In the genomic region with DNA sequence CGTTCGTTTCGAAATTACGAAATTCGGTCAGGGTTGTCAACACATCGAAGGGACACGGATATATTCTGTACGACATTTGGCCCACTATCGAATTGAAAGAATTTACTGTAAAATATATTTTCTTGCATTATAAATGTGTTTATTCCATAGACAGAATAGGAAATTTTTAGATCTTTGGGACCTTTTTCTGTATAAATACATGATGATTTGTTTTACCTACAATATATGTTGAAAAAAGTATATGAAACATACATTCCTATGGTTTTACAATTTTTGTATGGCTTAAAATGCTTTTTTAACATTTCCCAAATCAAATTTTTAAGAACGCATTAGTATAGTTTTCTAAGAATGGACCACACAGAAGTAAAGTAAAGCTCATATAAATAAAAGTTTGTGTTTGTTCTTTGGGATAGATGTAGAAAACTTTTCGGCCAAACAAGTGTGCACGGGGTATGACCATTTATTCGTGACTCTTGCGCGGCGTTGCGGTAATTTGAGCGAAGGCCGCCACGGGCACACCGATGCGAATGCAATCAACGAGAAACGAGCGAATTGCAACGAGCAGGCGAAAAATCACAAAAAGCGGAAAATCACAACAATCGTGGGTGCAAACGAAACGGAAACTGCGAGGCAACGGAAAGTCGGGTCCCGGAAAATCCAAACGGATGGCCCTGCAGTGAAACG, we compare ENCODE assay signal across 5 fruit fly cellular contexts.
TF ChIP-seq lines count a peak whose summit lies in the region.

A gene (minus strand): TSS at position 177 of the 684 bp plus-strand sequence.
A gene (minus strand): TSS at position 177 of the 684 bp plus-strand sequence.
A gene (plus strand): TSS at position 540 of the 684 bp plus-strand sequence.

- TF ChIP-seq CTCF in whole organism, embryonic (GFP tag; optimal IDR thresholded peaks at IDR 0.05; lab: Kevin White, UChicago): peak; percentile 42

TF ChIP-seq in whole organism, adult, 20 proteins besides CTCF, POLR2A, EP300 and RAD21 (continues in another document):
- no peak for TF ChIP-seq CG7101 (tag; optimal IDR thresholded peaks at IDR 0.05; lab: Kevin White, UChicago)
- peak; percentile 14 for TF ChIP-seq cic (GFP tag; optimal IDR thresholded peaks at IDR 0.05; lab: Kevin White, UChicago)
- peak; percentile 5 for TF ChIP-seq bab1 (GFP tag; optimal IDR thresholded peaks at IDR 0.05; lab: Kevin White, UChicago)
- TF ChIP-seq Mnt (GFP tag; optimal IDR thresholded peaks at IDR 0.05; lab: Kevin White, UChicago): peak; percentile 56
- TF ChIP-seq Hr96 (GFP tag; optimal IDR thresholded peaks at IDR 0.05; lab: Kevin White, UChicago): peak; percentile 52
- TF ChIP-seq CG12768 (GFP tag; optimal IDR thresholded peaks at IDR 0.05; lab: Kevin White, UChicago): no peak
- TF ChIP-seq tj (GFP tag; optimal IDR thresholded peaks at IDR 0.05; lab: Kevin White, UChicago): peak; percentile 17
- no peak for TF ChIP-seq CG33017 (tag; optimal IDR thresholded peaks at IDR 0.05; lab: Kevin White, UChicago)
- no peak for TF ChIP-seq CG7045 (GFP tag; optimal IDR thresholded peaks at IDR 0.05; lab: Kevin White, UChicago)
- no peak for TF ChIP-seq Crg-1 (GFP tag; optimal IDR thresholded peaks at IDR 0.05; lab: Kevin White, UChicago)
- TF ChIP-seq ovo (GFP tag; optimal IDR thresholded peaks at IDR 0.05; lab: Kevin White, UChicago): no peak
- TF ChIP-seq toe (GFP tag; optimal IDR thresholded peaks at IDR 0.05; lab: Kevin White, UChicago): peak; percentile 27
- no peak for TF ChIP-seq CG1620 (GFP tag; optimal IDR thresholded peaks at IDR 0.05; lab: Kevin White, UChicago)
- TF ChIP-seq cnc (optimal IDR thresholded peaks at IDR 0.05; lab: Kevin White, UChicago): no peak
- TF ChIP-seq CG14711 (tag; optimal IDR thresholded peaks at IDR 0.05; lab: Kevin White, UChicago): peak; percentile 84
- no peak for TF ChIP-seq kay (GFP tag; lab: Kevin White, UChicago; ENCODE audit: borderline replicate concordance)
- no peak for TF ChIP-seq Clk (GFP tag; optimal IDR thresholded peaks at IDR 0.05; lab: Kevin White, UChicago)

TF ChIP-seq in whole organism, embryonic, 481 proteins besides CTCF, POLR2A, EP300 and RAD21 (continues in another document):
- TF ChIP-seq CG9727 (GFP tag; optimal IDR thresholded peaks at IDR 0.05; lab: Kevin White, UChicago) (peak; percentile 32), CG16813 (GFP tag; IDR thresholded peaks at IDR 0.05; lab: Robert Waterston, UW; ENCODE audit: partially characterized antibody) (peak; percentile 33; the same call in 1 of the 3 replicates), ems (GFP tag; optimal IDR thresholded peaks at IDR 0.05; lab: Kevin White, UChicago) (no peak), CG6272 (GFP tag; IDR thresholded peaks at IDR 0.05; lab: Robert Waterston, UW) (no peak; the same call in 1 of the 2 replicates), tup (GFP tag; optimal IDR thresholded peaks at IDR 0.05; lab: Kevin White, UChicago) (no peak), CG14667 (GFP tag; IDR thresholded peaks at IDR 0.05; lab: Robert Waterston, UW) (no peak), row (GFP tag; IDR thresholded peaks at IDR 0.05; lab: Robert Waterston, UW) (peak; percentile 84), CG3163 (GFP tag; optimal IDR thresholded peaks at IDR 0.05; lab: Kevin White, UChicago) (no peak), ttk (GFP tag; IDR thresholded peaks at IDR 0.05; lab: Robert Waterston, UW) (no peak), fd102C (GFP tag; optimal IDR thresholded peaks at IDR 0.05; lab: Kevin White, UChicago) (no peak), CG9215 (GFP tag; IDR thresholded peaks at IDR 0.05; lab: Robert Waterston, UW) (no peak), CG1233 (GFP tag; optimal IDR thresholded peaks at IDR 0.05; lab: Kevin White, UChicago) (no peak), Hr78 (GFP tag; optimal IDR thresholded peaks at IDR 0.05; lab: Kevin White, UChicago) (no peak), CG3847 (GFP tag; IDR thresholded peaks at IDR 0.05; lab: Robert Waterston, UW) (peak; percentile 24; the same call in 1 of the 2 replicates), CG4360 (GFP tag; IDR thresholded peaks at IDR 0.05; lab: Robert Waterston, UW) (no peak), CG32772 (GFP tag; IDR thresholded peaks at IDR 0.05; lab: Robert Waterston, UW) (no peak)

TF ChIP-seq in whole organism, prepupa, 60 proteins besides CTCF, POLR2A, EP300 and RAD21:
- TF ChIP-seq cyc (GFP tag; optimal IDR thresholded peaks at IDR 0.05; lab: Kevin White, UChicago) (peak; percentile 22), Gug (GFP tag; IDR thresholded peaks at IDR 0.05; lab: Robert Waterston, UW) (no peak), CG3032 (tag; optimal IDR thresholded peaks at IDR 0.05; lab: Kevin White, UChicago) (peak; percentile 25), CG31627 (GFP tag; optimal IDR thresholded peaks at IDR 0.05; lab: Kevin White, UChicago) (peak; percentile 1), esn (GFP tag; optimal IDR thresholded peaks at IDR 0.05; lab: Kevin White, UChicago) (peak; percentile 27)

TF ChIP-seq in whole organism, pupa, 21 proteins besides CTCF, POLR2A, EP300 and RAD21:
- TF ChIP-seq EcR (GFP tag; optimal IDR thresholded peaks at IDR 0.05; lab: Kevin White, UChicago) (no peak), CG15710 (tag; optimal IDR thresholded peaks at IDR 0.05; lab: Kevin White, UChicago) (no peak), Pif1B (GFP tag; optimal IDR thresholded peaks at IDR 0.05; lab: Kevin White, UChicago) (no peak), CG34367 (tag; optimal IDR thresholded peaks at IDR 0.05; lab: Kevin White, UChicago) (no peak), rn (GFP tag; IDR thresholded peaks at IDR 0.05; lab: Robert Waterston, UW) (no peak), CG9948 (tag; optimal IDR thresholded peaks at IDR 0.05; lab: Kevin White, UChicago) (no peak), CG17806 (tag; optimal IDR thresholded peaks at IDR 0.05; lab: Kevin White, UChicago) (no peak), CG14655 (GFP tag; optimal IDR thresholded peaks at IDR 0.05; lab: Kevin White, UChicago) (no peak), CG8159 (tag; optimal IDR thresholded peaks at IDR 0.05; lab: Kevin White, UChicago) (no peak), D1 (tag; optimal IDR thresholded peaks at IDR 0.05; lab: Kevin White, UChicago) (no peak), CG4496 (GFP tag; IDR thresholded peaks at IDR 0.05; lab: Robert Waterston, UW) (0 out of 3 replicates have a peak, but pooled peaks have one; percentile 11), Ets98B (GFP tag; IDR thresholded peaks at IDR 0.05; lab: Robert Waterston, UW) (0 out of 2 replicates have a peak, but pooled peaks have one; percentile 15), CG13204 (GFP tag; optimal IDR thresholded peaks at IDR 0.05; lab: Kevin White, UChicago) (no peak), CG32121 (GFP tag; IDR thresholded peaks at IDR 0.05; lab: Robert Waterston, UW) (no peak)

TF ChIP-seq in whole organism, wandering third instar larva, 38 proteins besides CTCF, POLR2A, EP300 and RAD21:
- no peak for TF ChIP-seq Myc (optimal IDR thresholded peaks at IDR 0.05; lab: Kevin White, UChicago)
- TF ChIP-seq Dif (GFP tag; optimal IDR thresholded peaks at IDR 0.05; lab: Kevin White, UChicago; ENCODE audit: partially characterized antibody): no peak
- TF ChIP-seq sv (GFP tag; optimal IDR thresholded peaks at IDR 0.05; lab: Kevin White, UChicago): no peak
- TF ChIP-seq psq (GFP tag; optimal IDR thresholded peaks at IDR 0.05; lab: Kevin White, UChicago): peak; percentile 7
- no peak for TF ChIP-seq Rel (GFP tag; optimal IDR thresholded peaks at IDR 0.05; lab: Kevin White, UChicago)
- TF ChIP-seq Rel (tag; optimal IDR thresholded peaks at IDR 0.05; lab: Kevin White, UChicago): peak; percentile 82
- no peak for TF ChIP-seq usp (GFP tag; optimal IDR thresholded peaks at IDR 0.05; lab: Kevin White, UChicago)
- TF ChIP-seq tai (GFP tag; optimal IDR thresholded peaks at IDR 0.05; lab: Kevin White, UChicago): no peak
- TF ChIP-seq N (GFP tag; optimal IDR thresholded peaks at IDR 0.05; lab: Kevin White, UChicago): peak; percentile 25
- TF ChIP-seq ey (GFP tag; optimal IDR thresholded peaks at IDR 0.05; lab: Kevin White, UChicago): peak; percentile 28
- no peak for TF ChIP-seq jim (GFP tag; optimal IDR thresholded peaks at IDR 0.05; lab: Kevin White, UChicago)
- TF ChIP-seq pan (optimal IDR thresholded peaks at IDR 0.05; lab: Kevin White, UChicago): no peak
- no peak for TF ChIP-seq Vsx2 (GFP tag; optimal IDR thresholded peaks at IDR 0.05; lab: Kevin White, UChicago; ENCODE audit: partially characterized antibody)
- no peak for TF ChIP-seq Dfd (GFP tag; optimal IDR thresholded peaks at IDR 0.05; lab: Kevin White, UChicago)
- TF ChIP-seq Hr83 (GFP tag; optimal IDR thresholded peaks at IDR 0.05; lab: Kevin White, UChicago; ENCODE audit: poor library complexity, severe bottlenecking): peak; percentile 43
- TF ChIP-seq Hnf4 (GFP tag; optimal IDR thresholded peaks at IDR 0.05; lab: Kevin White, UChicago): no peak
TF ChIP-seq in whole organism, wandering third instar larva: peak in this region for 5.
